Fruit fly (Drosophila melanogaster) Kc167 (cell line): ENCODE results near the gene CG9254.

ENCODE experiments used
- Myc ChIP-seq: fragments of >200 bp; optimal IDR thresholded peaks from 2 replicates; lab custom pipeline; 2017; ENCODE audit warnings: missing external identifiers
- Sin3A ChIP-seq: fragments of >200 bp; optimal IDR thresholded peaks from 2 replicates; lab custom pipeline; 2018; ENCODE audit warnings: missing external identifiers
- h ChIP-seq: fragments of >200 bp; optimal IDR thresholded peaks from 3 replicates; lab custom pipeline; 2018; ENCODE audit warnings: missing external identifiers
- insv ChIP-seq: fragments of >200 bp; optimal IDR thresholded peaks from 3 replicates; lab custom pipeline; 2018; ENCODE audit warnings: missing external identifiers
- psq ChIP-seq: fragments of >200 bp; optimal IDR thresholded peaks from 2 replicates; lab custom pipeline; 2017; ENCODE audit warnings: missing external identifiers
- ttk ChIP-seq: sonication (Bioruptor generic); optimal IDR thresholded peaks from 2 replicates; lab custom pipeline; 2017; ENCODE audit warnings: missing external identifiers

- no peak for TF ChIP-seq Sin3A (lab: Kevin White, UChicago)
- no peak for TF ChIP-seq ttk (lab: Kevin White, UChicago)
- no peak for TF ChIP-seq psq
- TF ChIP-seq Myc (lab: Kevin White, UChicago) = no peak
- TF ChIP-seq h (lab: Kevin White, UChicago) = no peak
- no peak for TF ChIP-seq insv (lab: Kevin White, UChicago)
Measured at dm6 chr2L:13586655-13587054, 10.3 kb downstream of the CG9254 start.
